Fruit fly (Drosophila melanogaster) whole organism, embryonic: ENCODE measurements around the gene CG46311.

Source experiments
- Blimp-1 ChIP-seq: fragments of 200-800 bp; sonication (Bioruptor generic); optimal IDR thresholded peaks from 3 replicates; lab custom pipeline; 2018; ENCODE audit warnings: missing biosample characterization, missing genetic modification characterization, mild to moderate bottlenecking, moderate library complexity, missing genetic modification reagents
- CG10543 ChIP-seq: fragments of 200-800 bp; sonication (Bioruptor generic); optimal IDR thresholded peaks from 3 replicates; lab custom pipeline; 2017; ENCODE audit warnings: missing biosample characterization, mild to moderate bottlenecking, missing genetic modification characterization, moderate library complexity
- CG10654 ChIP-seq: fragments of 200-800 bp; sonication (Bioruptor generic); optimal IDR thresholded peaks from 2 replicates; lab custom pipeline; 2016; ENCODE audit warnings: missing biosample characterization, missing genetic modification characterization
- CG11085 ChIP-seq: fragments of 200-800 bp; sonication (Bioruptor generic); IDR thresholded peaks from 2 replicates; pipeline ENCODE4 v1.3.6; 2022; ENCODE audit warnings: missing biosample characterization, missing genetic modification characterization
- CG11456 ChIP-seq: fragments of 200-800 bp; sonication (Bioruptor generic); IDR thresholded peaks from 3 replicates; pipeline ENCODE4 v1.3.6; 2022; ENCODE audit warnings: missing biosample characterization, missing genetic modification characterization
- CG12219 ChIP-seq: fragments of 200-800 bp; sonication (Bioruptor generic); optimal IDR thresholded peaks from 3 replicates; lab custom pipeline; 2018; ENCODE audit warnings: missing biosample characterization, mild to moderate bottlenecking, missing genetic modification characterization
- CG12391 ChIP-seq: fragments of 200-800 bp; sonication (Bioruptor generic); optimal IDR thresholded peaks from 3 replicates; lab custom pipeline; 2018; ENCODE audit warnings: missing biosample characterization, mild to moderate bottlenecking, missing genetic modification characterization, moderate library complexity
- CG14014 ChIP-seq: fragments of 200-800 bp; sonication (Bioruptor generic); IDR thresholded peaks from 2 replicates; pipeline ENCODE4 v1.3.6; 2022; ENCODE audit warnings: missing biosample characterization, missing genetic modification characterization
- CG14050 ChIP-seq: fragments of 200-800 bp; sonication (Bioruptor generic); IDR thresholded peaks from 3 replicates; pipeline ENCODE4 v1.3.6; 2022; ENCODE audit warnings: missing biosample characterization, missing genetic modification characterization
- CG17359 ChIP-seq: fragments of 200-800 bp; sonication (Bioruptor generic); optimal IDR thresholded peaks from 3 replicates; lab custom pipeline; 2018; ENCODE audit warnings: missing biosample characterization, mild to moderate bottlenecking, missing genetic modification characterization, moderate library complexity
- CG17829 ChIP-seq: fragments of 200-800 bp; optimal IDR thresholded peaks from 2 replicates; lab custom pipeline; 2019; ENCODE audit warnings: missing biosample characterization, mild to moderate bottlenecking, missing genetic modification characterization, moderate library complexity
- CG2202 ChIP-seq: fragments of 200-800 bp; sonication (Bioruptor generic); optimal IDR thresholded peaks from 2 replicates; lab custom pipeline; 2018; ENCODE audit warnings: missing biosample characterization, mild to moderate bottlenecking, missing genetic modification characterization
- CG2875 ChIP-seq: fragments of 200-800 bp; sonication (Bioruptor generic); optimal IDR thresholded peaks from 2 replicates; lab custom pipeline; 2017; ENCODE audit warnings: missing biosample characterization, mild to moderate bottlenecking, missing genetic modification characterization, missing genetic modification reagents
- CG30020 ChIP-seq: fragments of 200-800 bp; optimal IDR thresholded peaks from 2 replicates; lab custom pipeline; 2019; ENCODE audit warnings: missing biosample characterization, mild to moderate bottlenecking, missing genetic modification characterization, moderate library complexity
- CG4282 ChIP-seq: fragments of 200-800 bp; sonication (Bioruptor generic); optimal IDR thresholded peaks from 2 replicates; lab custom pipeline; 2016; ENCODE audit warnings: missing biosample characterization, missing genetic modification characterization
- CG8359 ChIP-seq: fragments of 200-800 bp; sonication (Bioruptor generic); optimal IDR thresholded peaks from 2 replicates; lab custom pipeline; 2017; ENCODE audit warnings: missing biosample characterization, mild to moderate bottlenecking, missing genetic modification characterization, borderline replicate concordance
- CG8388 ChIP-seq: fragments of 200-800 bp; sonication (Bioruptor generic); optimal IDR thresholded peaks from 2 replicates; lab custom pipeline; 2019; ENCODE audit warnings: missing biosample characterization, mild to moderate bottlenecking, missing genetic modification characterization, moderate library complexity
- CoRest ChIP-seq: fragments of 200-800 bp; sonication (Bioruptor generic); optimal IDR thresholded peaks from 3 replicates; lab custom pipeline; 2018; ENCODE audit warnings: missing biosample characterization, mild to moderate bottlenecking, missing genetic modification characterization, moderate library complexity
- Drgx ChIP-seq: fragments of 200-800 bp; sonication (Bioruptor generic); IDR thresholded peaks from 2 replicates; pipeline ENCODE4 v1.3.6; 2022; ENCODE audit warnings: missing biosample characterization, missing genetic modification characterization
- Ets65A ChIP-seq: fragments of 200-800 bp; sonication (Bioruptor generic); peaks from one replicate; lab custom pipeline; 2016; ENCODE audit warnings: missing biosample characterization, missing genetic modification characterization
- H15 ChIP-seq: fragments of 200-800 bp; sonication (Bioruptor generic); IDR thresholded peaks from 3 replicates; pipeline ENCODE4 v1.3.6; 2022; ENCODE audit warnings: missing biosample characterization, missing genetic modification characterization
- Hmx ChIP-seq: fragments of 200-800 bp; sonication (Bioruptor generic); optimal IDR thresholded peaks from 2 replicates; lab custom pipeline; 2016; ENCODE audit warnings: missing biosample characterization, missing genetic modification characterization
- Hr51 ChIP-seq, 2 experiments: fragments of 200-800 bp; sonication (Bioruptor generic); optimal IDR thresholded peaks; 2 replicates in 1 of 2; 3 replicates in 1 of 2; lab custom pipeline; 2016 to 2018; ENCODE audit warnings: missing biosample characterization in 2 of 2, missing genetic modification characterization in 2 of 2, mild to moderate bottlenecking in 1 of 2, moderate library complexity in 1 of 2
- NFAT ChIP-seq: fragments of 200-800 bp; sonication (Bioruptor generic); IDR thresholded peaks from 2 replicates; pipeline ENCODE4 v1.3.6; 2022; ENCODE audit warnings: missing biosample characterization, missing genetic modification characterization
- Ravus ChIP-seq: fragments of 200-800 bp; sonication (Bioruptor generic); IDR thresholded peaks from 2 replicates; pipeline ENCODE4 v1.3.6; 2022; ENCODE audit warnings: missing biosample characterization, missing genetic modification characterization
- Stat92E ChIP-seq, 3 experiments: fragments of >200 bp in 2 of 3; fragments of 200-800 bp in 1 of 3; sonication (Bioruptor generic) in 1 of 3; optimal IDR thresholded peaks; 2 replicates each; lab custom pipeline; 2017 to 2019; ENCODE audit warnings: missing biosample characterization in 3 of 3, missing genetic modification characterization in 3 of 3, mild to moderate bottlenecking in 1 of 3, moderate library complexity in 1 of 3
- disco-r ChIP-seq: fragments of 200-800 bp; sonication (Bioruptor generic); optimal IDR thresholded peaks from 2 replicates; lab custom pipeline; 2016; ENCODE audit warnings: missing biosample characterization, missing genetic modification characterization
- dmrt99B ChIP-seq: fragments of 200-800 bp; sonication (Bioruptor generic); optimal IDR thresholded peaks from 2 replicates; lab custom pipeline; 2018; ENCODE audit warnings: missing biosample characterization, mild to moderate bottlenecking, missing genetic modification characterization, moderate library complexity
- esg ChIP-seq: fragments of 200-800 bp; sonication (Bioruptor generic); conservative IDR thresholded peaks from 2 replicates; pipeline ENCODE4 v1.3.6; 2022; ENCODE audit warnings: missing biosample characterization, missing genetic modification characterization
- her ChIP-seq: fragments of 200-800 bp; sonication (Bioruptor generic); optimal IDR thresholded peaks from 2 replicates; lab custom pipeline; 2016; ENCODE audit warnings: missing biosample characterization, missing genetic modification characterization
- insv ChIP-seq, 2 experiments: fragments of 200-800 bp; sonication (Bioruptor generic); optimal IDR thresholded peaks; 3 replicates each; lab custom pipeline; 2016 to 2018; ENCODE audit warnings: missing biosample characterization in 2 of 2, missing genetic modification characterization in 2 of 2
- jigr1 ChIP-seq: fragments of 200-800 bp; sonication (Bioruptor generic); IDR thresholded peaks from 3 replicates; pipeline ENCODE4 v1.3.6; 2022; ENCODE audit warnings: missing biosample characterization, missing genetic modification characterization
- mam ChIP-seq: fragments of 200-800 bp; sonication (Bioruptor generic); optimal IDR thresholded peaks from 3 replicates; lab custom pipeline; 2016; ENCODE audit warnings: missing biosample characterization, missing genetic modification characterization
- pum ChIP-seq: fragments of 200-800 bp; sonication (Bioruptor generic); optimal IDR thresholded peaks from 2 replicates; lab custom pipeline; 2016; ENCODE audit warnings: missing biosample characterization, missing genetic modification characterization
- ranshi ChIP-seq: fragments of 200-800 bp; sonication (Bioruptor generic); IDR thresholded peaks from 2 replicates; pipeline ENCODE4 v1.3.6; 2022; ENCODE audit warnings: missing biosample characterization, missing genetic modification characterization
- sens ChIP-seq: fragments of 200-800 bp; sonication (Bioruptor generic); peaks from one replicate; lab custom pipeline; 2016; ENCODE audit warnings: missing biosample characterization, missing genetic modification characterization
- toy ChIP-seq: fragments of 200-800 bp; sonication (Bioruptor generic); IDR thresholded peaks from 2 replicates; pipeline ENCODE4 v1.3.6; 2022; ENCODE audit warnings: missing biosample characterization, missing genetic modification characterization
- trh ChIP-seq: fragments of 200-800 bp; sonication (Bioruptor generic); optimal IDR thresholded peaks from 2 replicates; lab custom pipeline; 2016; ENCODE audit warnings: missing biosample characterization, missing genetic modification characterization
- zen ChIP-seq: fragments of 200-800 bp; sonication (Bioruptor generic); optimal IDR thresholded peaks from 3 replicates; lab custom pipeline; 2018; ENCODE audit warnings: missing biosample characterization, mild to moderate bottlenecking, missing genetic modification characterization, moderate library complexity
- zfh2 ChIP-seq: fragments of 200-800 bp; sonication (Bioruptor generic); optimal IDR thresholded peaks from 2 replicates; lab custom pipeline; 2016; ENCODE audit warnings: missing biosample characterization, missing genetic modification characterization

CG46311 gene

dm6 chrX:13568127-13568526 is 4.5 kb downstream of the CG46311 start (continued):
- TF ChIP-seq CG11085 (GFP tag; lab: Robert Waterston, UW) (no peak), Stat92E (GFP tag; optimal IDR thresholded peaks at IDR 0.05; lab: Kevin White, UChicago) (no peak), CG2202 (tag; lab: Kevin White, UChicago) (no peak), Ravus (no peak), CG8359 (GFP tag; lab: Kevin White, UChicago) (no peak), esg (GFP tag; lab: Robert Waterston, UW) (0 out of 2 replicates have a peak, but pooled peaks have one; percentile 22), CG12391 (tag; lab: Kevin White, UChicago) (peak; percentile 4), insv (GFP tag; optimal IDR thresholded peaks at IDR 0.05; lab: Kevin White, UChicago) (no peak), zfh2 (GFP tag; lab: Kevin White, UChicago) (peak; percentile 4), her (GFP tag; lab: Kevin White, UChicago) (no peak), Ets65A (GFP tag; lab: Kevin White, UChicago) (peak; percentile 86), CG10543 (GFP tag; lab: Kevin White, UChicago) (no peak), zen (no peak), Hmx (GFP tag; lab: Kevin White, UChicago) (no peak), CG4282 (no peak), CG14014 (GFP tag; lab: Robert Waterston, UW) (peak; percentile 22; the same call in 1 of the 2 replicates), toy (GFP tag; lab: Robert Waterston, UW) (no peak), ranshi (GFP tag; lab: Robert Waterston, UW) (0 out of 2 replicates have a peak, but pooled peaks have one; percentile 24), CG17359 (peak; percentile 24), mam (GFP tag; lab: Kevin White, UChicago) (peak; percentile 36), CG14050 (peak; percentile 17; the same call in 1 of the 3 replicates), CG8388 (no peak), jigr1 (GFP tag; lab: Robert Waterston, UW) (no peak), Blimp-1 (GFP tag; lab: Kevin White, UChicago) (peak; percentile 34), CoRest (tag; lab: Kevin White, UChicago) (peak; percentile 9), CG2875 (GFP tag; lab: Kevin White, UChicago) (no peak), dmrt99B (tag; lab: Kevin White, UChicago) (peak; percentile 47), trh (no peak), NFAT (GFP tag; lab: Robert Waterston, UW) (no peak), Hr51 (GFP tag; optimal IDR thresholded peaks at IDR 0.05; lab: Kevin White, UChicago) (peak in 1 of 2 experiments; percentile 38), CG17829 (no peak), pum (no peak), disco-r (GFP tag; lab: Kevin White, UChicago) (no peak), CG30020 (tag; lab: Kevin White, UChicago) (no peak), CG12219 (GFP tag; lab: Kevin White, UChicago) (no peak), H15 (GFP tag; lab: Robert Waterston, UW) (no peak), CG11456 (GFP tag; lab: Robert Waterston, UW) (peak; percentile 35; the same call in 1 of the 3 replicates), Drgx (GFP tag; lab: Robert Waterston, UW) (peak; percentile 36; the same call in 1 of the 2 replicates)

dm6 chrX:13568841-13569240 is 5.2 kb downstream of the CG46311 start:
- TF ChIP-seq CG10654 (GFP tag; lab: Kevin White, UChicago) (no peak), sens (GFP tag; lab: Kevin White, UChicago) (peak; percentile 1)
- TF ChIP-seq, all 482 proteins: peak for 1
